Worm (Caenorhabditis elegans): ENCODE results near the gene ZK856.19.

The ZK856.19 gene

ce11 chrV:10227333-10227732 lies 22.6 kb upstream of the ZK856.19 start, which contains the start of gene ttr-19:
ttr-19 (minus strand) TSS chrV:10227433.
- TF ChIP-seq F49E8.2 (tag; optimal IDR thresholded peaks at IDR 0.05; ENCODE audit: borderline replicate concordance) (no peak), nhr-48 (tag; optimal IDR thresholded peaks at IDR 0.05) (no peak), T20F7.1 (GFP tag; optimal IDR thresholded peaks at IDR 0.05) (no peak), egl-27 (tag; optimal IDR thresholded peaks at IDR 0.05) (no peak), dmd-9 (GFP tag; IDR thresholded peaks at IDR 0.05) (no peak)

ce11 chrV:10225610-10226009 lies 20.9 kb upstream of the ZK856.19 start, which contains the start of gene daf-36:
daf-36 (minus strand) TSS chrV:10225710.
- TF ChIP-seq nhr-28 (tag; optimal IDR thresholded peaks at IDR 0.05) = peak; percentile 39
- TF ChIP-seq mxl-2 (GFP tag; conservative IDR thresholded peaks at IDR 0.05) = no peak
- TF ChIP-seq aha-1 (tag) = no peak
- no peak for TF ChIP-seq ceh-62 (tag; optimal IDR thresholded peaks at IDR 0.05)

- TF ChIP-seq nhr-48 (tag; optimal IDR thresholded peaks at IDR 0.05) = no peak
- TF ChIP-seq mes-2 (tag; optimal IDR thresholded peaks at IDR 0.05; ENCODE audit: poor library complexity, severe bottlenecking) = no peak
- peak; percentile 76 for TF ChIP-seq nhr-28 (tag; optimal IDR thresholded peaks at IDR 0.05)
- TF ChIP-seq pqm-1 (tag; optimal IDR thresholded peaks at IDR 0.05) = peak; percentile 73
Measured at ce11 chrV:10224619-10225018, 19.9 kb upstream of the ZK856.19 start.

ce11 chrV:10222007-10222406 lies 17.3 kb upstream of the ZK856.19 start, which contains the start of gene C12D8.20:
C12D8.20 (plus strand) TSS chrV:10222307.
- TF ChIP-seq ctbp-1 (GFP tag; IDR thresholded peaks at IDR 0.05) (no peak), mes-2 (tag; optimal IDR thresholded peaks at IDR 0.05; ENCODE audit: poor library complexity, severe bottlenecking) (no peak), R02D3.7 (tag; optimal IDR thresholded peaks at IDR 0.05) (no peak), aly-2 (tag; optimal IDR thresholded peaks at IDR 0.05) (no peak)

ce11 chrV:10221317-10221716 lies 16.6 kb upstream of the ZK856.19 start, which contains the start of the genes fipr-5 and fipr-9:
fipr-5 (minus strand) TSS chrV:10221417.
fipr-9 (plus strand) TSS chrV:10221662.
- TF ChIP-seq hif-1 (tag; optimal IDR thresholded peaks at IDR 0.05) (no peak), ztf-7 (tag; optimal IDR thresholded peaks at IDR 0.05) (no peak)

ce11 chrV:10220605-10221004 lies 15.9 kb upstream of the ZK856.19 start, which contains the start of gene C12D8.13:
C12D8.13 (minus strand) TSS chrV:10220705.
- TF ChIP-seq madf-5 (GFP tag; IDR thresholded peaks at IDR 0.05) = no peak
- TF ChIP-seq nhr-237 (tag; optimal IDR thresholded peaks at IDR 0.05) = no peak
- no peak for TF ChIP-seq ztf-11 (tag; optimal IDR thresholded peaks at IDR 0.05)
- TF ChIP-seq dmd-8 (GFP tag; IDR thresholded peaks at IDR 0.05) = no peak
- no peak for TF ChIP-seq D1046.2 (GFP tag; IDR thresholded peaks at IDR 0.05)
- no peak for TF ChIP-seq cey-2 (tag; optimal IDR thresholded peaks at IDR 0.05; ENCODE audit: borderline replicate concordance, insufficient read depth)
- no peak for TF ChIP-seq tra-1 (GFP tag; IDR thresholded peaks at IDR 0.05)
- no peak for TF ChIP-seq R02D3.7 (tag; optimal IDR thresholded peaks at IDR 0.05)
- TF ChIP-seq F44E2.7 (GFP tag; IDR thresholded peaks at IDR 0.05) = no peak
- no peak for TF ChIP-seq unc-130 (GFP tag; optimal IDR thresholded peaks at IDR 0.05)
- no peak for TF ChIP-seq nhr-77 (tag; optimal IDR thresholded peaks at IDR 0.05)

- TF ChIP-seq ama-1 (optimal IDR thresholded peaks at IDR 0.05) = no peak
- TF ChIP-seq F49E8.2 (tag; optimal IDR thresholded peaks at IDR 0.05; ENCODE audit: borderline replicate concordance) = no peak
Measured at ce11 chrV:10216724-10217123, 12.0 kb upstream of the ZK856.19 start, which contains the start of gene ZK856.14. ZK856.14 (plus strand) TSS chrV:10217024.

ce11 chrV:10212627-10213026 lies 7.9 kb upstream of the ZK856.19 start, which contains the start of gene hpo-40:
hpo-40 (plus strand) TSS chrV:10212927.
- TF ChIP-seq nhr-111 (GFP tag; optimal IDR thresholded peaks at IDR 0.05) (no peak), tra-1 (GFP tag; IDR thresholded peaks at IDR 0.05) (no peak), lin-29 (GFP tag; IDR thresholded peaks at IDR 0.05) (no peak), ZK337.2 (GFP tag; IDR thresholded peaks at IDR 0.05) (no peak), dmd-9 (GFP tag; IDR thresholded peaks at IDR 0.05) (no peak), aha-1 (tag) (no peak), ceh-82 (tag; optimal IDR thresholded peaks at IDR 0.05) (no peak), ztf-11 (tag; optimal IDR thresholded peaks at IDR 0.05) (no peak), zip-2 (tag; optimal IDR thresholded peaks at IDR 0.05) (no peak), daf-19 (GFP tag; conservative IDR thresholded peaks at IDR 0.05) (no peak), mes-2 (tag; optimal IDR thresholded peaks at IDR 0.05; ENCODE audit: poor library complexity, severe bottlenecking) (no peak), pha-4 (GFP tag; IDR thresholded peaks at IDR 0.05) (no peak), pha-4 (tag; optimal IDR thresholded peaks at IDR 0.05) (no peak), Y5F2A.4 (GFP tag; optimal IDR thresholded peaks at IDR 0.05) (no peak), F10B5.3 (tag; optimal IDR thresholded peaks at IDR 0.05) (no peak), madf-5 (GFP tag; IDR thresholded peaks at IDR 0.05) (no peak), dve-1 (tag; optimal IDR thresholded peaks at IDR 0.05; ENCODE audit: insufficient read depth) (no peak)

All from whole organism, L4 larva.